Worm (Caenorhabditis elegans) whole organism, L3 larva: ENCODE measurements around the gene gna-1.

Experiments used
- R02D3.7 ChIP-seq: fragments of 150-350 bp; optimal IDR thresholded peaks from 2 replicates; lab custom pipeline; 2014; ENCODE audit warnings: missing biosample characterization, missing genetic modification characterization
- ZK546.5 ChIP-seq: sonication (generic microtip); optimal IDR thresholded peaks from 2 replicates; lab custom pipeline; 2017; ENCODE audit warnings: missing biosample characterization, missing genetic modification characterization
- aly-2 ChIP-seq: fragments of 150-350 bp; optimal IDR thresholded peaks from 2 replicates; lab custom pipeline; 2014; ENCODE audit warnings: missing biosample characterization, missing genetic modification characterization
- ceh-16 ChIP-seq: sonication (generic microtip); optimal IDR thresholded peaks from 2 replicates; lab custom pipeline; 2017; ENCODE audit warnings: missing biosample characterization, missing genetic modification characterization
- ceh-28 ChIP-seq: fragments of 150-350 bp; optimal IDR thresholded peaks from 2 replicates; lab custom pipeline; 2014; ENCODE audit warnings: missing biosample characterization, missing genetic modification reagents, missing genetic modification characterization
- ceh-9 ChIP-seq: sonication (generic microtip); optimal IDR thresholded peaks from 2 replicates; lab custom pipeline; 2018; ENCODE audit warnings: missing biosample characterization, missing genetic modification characterization
- daf-12 ChIP-seq: fragments of 150-350 bp; optimal IDR thresholded peaks from 2 replicates; lab custom pipeline; 2014; ENCODE audit warnings: missing biosample characterization, missing genetic modification reagents, missing genetic modification characterization
- egl-5 ChIP-seq: fragments of 150-350 bp; optimal IDR thresholded peaks from 2 replicates; lab custom pipeline; 2017; ENCODE audit warnings: missing biosample characterization, missing genetic modification reagents, missing genetic modification characterization, inconsistent platforms
- elt-1 ChIP-seq: fragments of 150-350 bp; optimal IDR thresholded peaks from 2 replicates; lab custom pipeline; 2014; ENCODE audit warnings: missing biosample characterization, missing genetic modification characterization
- elt-2 ChIP-seq: sonication (generic microtip); optimal IDR thresholded peaks from 2 replicates; lab custom pipeline; 2016; ENCODE audit warnings: missing genetic modification reagents, mild to moderate bottlenecking, missing genetic modification characterization, missing compliant biosample characterization
- elt-3 ChIP-seq, 3 experiments: fragments of 150-350 bp in 1 of 3; sonication (generic microtip) in 2 of 3; optimal IDR thresholded peaks; 2 replicates in 2 of 3; 4 replicates in 1 of 3; lab custom pipeline; 2014 to 2017; ENCODE audit warnings: missing biosample characterization in 3 of 3, missing genetic modification characterization in 3 of 3
- eor-1 ChIP-seq, 2 experiments: fragments of 150-350 bp; optimal IDR thresholded peaks; 2 replicates each; lab custom pipeline; 2014 to 2018; ENCODE audit warnings: missing biosample characterization in 2 of 2, missing genetic modification characterization in 2 of 2
- fkh-10 ChIP-seq: sonication (generic microtip); optimal IDR thresholded peaks from 2 replicates; lab custom pipeline; 2017; ENCODE audit warnings: missing biosample characterization, missing genetic modification reagents, missing genetic modification characterization
- fkh-2 ChIP-seq: fragments of 150-350 bp; optimal IDR thresholded peaks from 2 replicates; lab custom pipeline; 2014; ENCODE audit warnings: missing biosample characterization, missing genetic modification reagents, missing genetic modification characterization
- hmg-11 ChIP-seq: sonication (generic microtip); optimal IDR thresholded peaks from 2 replicates; lab custom pipeline; 2016; ENCODE audit warnings: missing genetic modification characterization, missing compliant biosample characterization
- jun-1 ChIP-seq: fragments of 150-350 bp; optimal IDR thresholded peaks from 2 replicates; lab custom pipeline; 2014; ENCODE audit warnings: missing biosample characterization, missing genetic modification reagents, missing genetic modification characterization
- lin-39 ChIP-seq: fragments of 150-350 bp; optimal IDR thresholded peaks from 2 replicates; lab custom pipeline; 2018; ENCODE audit warnings: missing biosample characterization, missing genetic modification reagents, missing genetic modification characterization
- lsy-12 ChIP-seq: sonication (generic microtip); optimal IDR thresholded peaks from 2 replicates; lab custom pipeline; 2016; ENCODE audit warnings: mild to moderate bottlenecking, missing genetic modification characterization, missing compliant biosample characterization
- mdl-1 ChIP-seq: fragments of 150-350 bp; optimal IDR thresholded peaks from 2 replicates; lab custom pipeline; 2014; ENCODE audit warnings: missing biosample characterization, missing genetic modification characterization
- nfya-1 ChIP-seq: sonication (generic microtip); optimal IDR thresholded peaks from 2 replicates; lab custom pipeline; 2017; ENCODE audit warnings: missing genetic modification characterization, mild to moderate bottlenecking, missing compliant biosample characterization, antibody characterized with exemption, moderate library complexity; ENCODE audit not compliant: insufficient read depth
- nhr-11 ChIP-seq: fragments of 150-350 bp; optimal IDR thresholded peaks from 2 replicates; lab custom pipeline; 2014; ENCODE audit warnings: missing biosample characterization, missing genetic modification characterization
- nhr-12 ChIP-seq: fragments of 150-350 bp; optimal IDR thresholded peaks from 2 replicates; lab custom pipeline; 2014; ENCODE audit warnings: missing biosample characterization, missing genetic modification characterization
- nhr-23 ChIP-seq: fragments of 150-350 bp; optimal IDR thresholded peaks from 2 replicates; lab custom pipeline; 2014; ENCODE audit warnings: missing biosample characterization, missing genetic modification reagents, missing genetic modification characterization
- nhr-237 ChIP-seq: fragments of 150-350 bp; optimal IDR thresholded peaks from 2 replicates; lab custom pipeline; 2014; ENCODE audit warnings: missing biosample characterization, missing genetic modification characterization
- nhr-25 ChIP-seq: sonication (generic microtip); optimal IDR thresholded peaks from 2 replicates; lab custom pipeline; 2017; ENCODE audit warnings: missing biosample characterization, missing genetic modification characterization
- nhr-28 ChIP-seq: fragments of 150-350 bp; optimal IDR thresholded peaks from 2 replicates; lab custom pipeline; 2014; ENCODE audit warnings: missing biosample characterization, missing genetic modification characterization
- nhr-43 ChIP-seq: sonication (generic microtip); optimal IDR thresholded peaks from 2 replicates; lab custom pipeline; 2016; ENCODE audit warnings: mild to moderate bottlenecking, missing genetic modification characterization, missing compliant biosample characterization; ENCODE audit not compliant: poor library complexity, severe bottlenecking
- nhr-67 ChIP-seq: fragments of 150-350 bp; optimal IDR thresholded peaks from 2 replicates; lab custom pipeline; 2014; ENCODE audit warnings: missing biosample characterization, missing genetic modification characterization
- nhr-76 ChIP-seq: fragments of 150-350 bp; sonication (generic microtip); optimal IDR thresholded peaks from 5 replicates; lab custom pipeline; 2014; ENCODE audit warnings: missing biosample characterization, missing genetic modification characterization
- nhr-77 ChIP-seq: fragments of 150-350 bp; optimal IDR thresholded peaks from 2 replicates; lab custom pipeline; 2014; ENCODE audit warnings: missing biosample characterization, missing genetic modification characterization
- pha-4 ChIP-seq: fragments of 150-350 bp; optimal IDR thresholded peaks from 2 replicates; lab custom pipeline; 2014; ENCODE audit warnings: missing biosample characterization, missing genetic modification reagents, missing genetic modification characterization
- sea-2 ChIP-seq: fragments of 150-350 bp; sonication (generic microtip); optimal IDR thresholded peaks from 4 replicates; lab custom pipeline; 2014; ENCODE audit warnings: missing biosample characterization, missing genetic modification reagents, missing genetic modification characterization
- skn-1 ChIP-seq: fragments of 150-350 bp; optimal IDR thresholded peaks from 2 replicates; lab custom pipeline; 2014; ENCODE audit warnings: missing biosample characterization, missing genetic modification characterization
- snpc-4 ChIP-seq: fragments of 150-350 bp; optimal IDR thresholded peaks from 2 replicates; lab custom pipeline; 2014; ENCODE audit warnings: missing biosample characterization, missing genetic modification characterization
- tbx-2 ChIP-seq: sonication (generic microtip); optimal IDR thresholded peaks from 2 replicates; lab custom pipeline; 2016; ENCODE audit warnings: mild to moderate bottlenecking, missing genetic modification characterization, missing compliant biosample characterization
- unc-39 ChIP-seq: sonication (generic microtip); optimal IDR thresholded peaks from 4 replicates; lab custom pipeline; 2017; ENCODE audit warnings: missing biosample characterization, missing genetic modification characterization
- unc-62 ChIP-seq: fragments of 150-350 bp; sonication (generic microtip); optimal IDR thresholded peaks from 4 replicates; lab custom pipeline; 2014; ENCODE audit warnings: missing biosample characterization, missing genetic modification reagents, missing genetic modification characterization
- zag-1 ChIP-seq: fragments of 150-350 bp; optimal IDR thresholded peaks from 2 replicates; lab custom pipeline; 2014; ENCODE audit warnings: missing biosample characterization, missing genetic modification characterization
- ztf-11 ChIP-seq: fragments of 150-350 bp; optimal IDR thresholded peaks from 2 replicates; lab custom pipeline; 2014; ENCODE audit warnings: missing biosample characterization, missing genetic modification characterization
- ztf-4 ChIP-seq: fragments of 150-350 bp; optimal IDR thresholded peaks from 2 replicates; lab custom pipeline; 2014; ENCODE audit warnings: missing biosample characterization, missing genetic modification characterization

gna-1 gene

DNA sequence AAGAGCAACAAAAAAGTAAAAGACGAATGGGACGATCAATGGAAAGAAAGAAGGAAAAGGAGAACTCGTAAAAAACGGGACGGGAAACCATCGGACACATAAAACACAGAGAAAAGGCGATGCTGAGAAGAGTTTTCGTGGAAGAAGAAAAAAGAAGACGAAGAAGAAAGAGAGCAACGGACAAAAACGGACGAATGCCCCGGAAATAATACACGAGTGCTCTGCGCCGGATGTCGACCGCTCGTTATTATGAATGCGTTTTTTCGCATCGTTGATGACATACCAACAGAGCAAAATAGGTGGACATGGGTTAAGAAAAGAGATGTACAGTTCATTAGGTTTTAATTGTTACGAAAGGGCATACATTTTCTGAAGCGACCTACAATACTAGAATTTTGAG is 44.3 kb downstream of the gna-1 start, which contains the start of gene Y22F5A.11:
TSS of gene Y22F5A.11 (minus strand) at position 28 of the 400 bp plus-strand sequence.
- TF ChIP-seq ceh-28 (tag; lab: Kevin White, UChicago) (no peak), ceh-9 (tag; lab: Kevin White, UChicago) (no peak), hmg-11 (tag; lab: Kevin White, UChicago) (peak; percentile 4), ztf-4 (tag; lab: Kevin White, UChicago) (no peak), R02D3.7 (tag; lab: Kevin White, UChicago) (no peak), nfya-1 (tag; lab: Kevin White, UChicago) (peak; percentile 20), nhr-28 (tag; lab: Kevin White, UChicago) (no peak), elt-1 (tag; lab: Kevin White, UChicago) (no peak), egl-5 (tag; lab: Kevin White, UChicago) (peak; percentile 46), unc-39 (tag; lab: Kevin White, UChicago) (no peak), fkh-2 (no peak), snpc-4 (peak; percentile 68), unc-62 (GFP tag; lab: Kevin White, UChicago) (no peak), lsy-12 (tag; lab: Kevin White, UChicago) (no peak), nhr-76 (tag; lab: Kevin White, UChicago) (no peak), nhr-77 (tag; lab: Kevin White, UChicago) (no peak), tbx-2 (tag; lab: Kevin White, UChicago) (no peak), nhr-237 (tag; lab: Kevin White, UChicago) (no peak), nhr-12 (tag; lab: Kevin White, UChicago) (no peak), lin-39 (peak; percentile 42)

DNA sequence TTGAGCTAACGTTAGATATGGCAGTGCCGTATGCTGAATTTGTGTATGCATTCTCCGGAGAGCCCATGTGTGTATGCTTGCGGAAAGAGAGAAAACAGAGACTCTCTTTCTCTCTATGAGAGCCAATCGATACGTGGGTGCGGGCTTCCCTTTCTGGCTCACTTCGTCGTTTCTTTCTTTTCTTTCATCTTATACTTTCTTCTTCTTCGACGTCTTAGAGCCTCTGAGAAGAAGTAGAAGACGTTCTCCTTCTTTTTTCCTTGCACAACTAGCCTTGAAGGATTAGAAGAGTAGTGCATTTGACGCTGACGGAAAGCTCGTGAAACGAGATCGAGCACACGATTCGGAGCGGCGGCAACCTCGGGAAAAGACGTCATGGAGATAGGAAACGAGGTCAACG is 46.1 kb downstream of the gna-1 start:
- peak; percentile 67 for TF ChIP-seq elt-1 (tag; lab: Kevin White, UChicago)
- TF ChIP-seq daf-12 (tag; lab: Kevin White, UChicago): no peak
- no peak for TF ChIP-seq zag-1 (tag; lab: Kevin White, UChicago)
- TF ChIP-seq ztf-11 (tag; lab: Kevin White, UChicago): no peak
- TF ChIP-seq pha-4 (tag; lab: Kevin White, UChicago): no peak
- no peak for TF ChIP-seq elt-3 (tag; optimal IDR thresholded peaks at IDR 0.05; lab: Kevin White, UChicago)
- no peak for TF ChIP-seq nhr-237 (tag; lab: Kevin White, UChicago)
- TF ChIP-seq unc-62 (GFP tag; lab: Kevin White, UChicago): peak; percentile 81
- peak; percentile 85 for TF ChIP-seq fkh-10 (GFP tag; lab: Kevin White, UChicago)
- no peak for TF ChIP-seq nhr-43 (tag; lab: Kevin White, UChicago)
- no peak for TF ChIP-seq nhr-25 (tag; lab: Kevin White, UChicago)
- no peak for TF ChIP-seq elt-2 (tag; lab: Kevin White, UChicago)
- TF ChIP-seq lsy-12 (tag; lab: Kevin White, UChicago): no peak
- no peak for TF ChIP-seq nhr-23 (tag; lab: Kevin White, UChicago)
- TF ChIP-seq skn-1 (tag; lab: Kevin White, UChicago): no peak
- TF ChIP-seq nfya-1 (tag; lab: Kevin White, UChicago): peak; percentile 77
- no peak for TF ChIP-seq mdl-1
- TF ChIP-seq eor-1 (tag; optimal IDR thresholded peaks at IDR 0.05; lab: Kevin White, UChicago): no peak
- no peak for TF ChIP-seq ZK546.5 (tag; lab: Kevin White, UChicago)
- TF ChIP-seq nhr-67 (tag; lab: Kevin White, UChicago): no peak
- peak; percentile 46 for TF ChIP-seq nhr-11 (tag; lab: Kevin White, UChicago)
- TF ChIP-seq ceh-28 (tag; lab: Kevin White, UChicago): peak; percentile 56
- TF ChIP-seq aly-2 (tag; lab: Kevin White, UChicago): no peak
- TF ChIP-seq ceh-9 (tag; lab: Kevin White, UChicago): no peak
- peak; percentile 64 for TF ChIP-seq sea-2 (GFP tag; lab: Kevin White, UChicago)
- no peak for TF ChIP-seq jun-1 (tag; lab: Kevin White, UChicago)
- TF ChIP-seq ceh-16 (tag; lab: Kevin White, UChicago): no peak
- TF ChIP-seq hmg-11 (tag; lab: Kevin White, UChicago): peak; percentile 76
- TF ChIP-seq snpc-4: peak; percentile 55
- TF ChIP-seq, all 47 proteins: peak for 9
